Worm (Caenorhabditis elegans) whole organism, late embryonic: ENCODE measurements around the gene F07H5.7.

ENCODE experiments used
- dve-1 ChIP-seq: sonication (generic microtip); optimal IDR thresholded peaks from 2 replicates; lab custom pipeline; 2017; ENCODE audit warnings: antibody characterized with exemption, mild to moderate bottlenecking, missing genetic modification characterization, missing compliant biosample characterization
- nhr-11 ChIP-seq: fragments of 150-350 bp; optimal IDR thresholded peaks from 2 replicates; lab custom pipeline; 2014; ENCODE audit warnings: missing biosample characterization, missing genetic modification characterization
- pha-2 ChIP-seq: sonication (generic microtip); optimal IDR thresholded peaks from 2 replicates; lab custom pipeline; 2017; ENCODE audit warnings: mild to moderate bottlenecking, missing genetic modification characterization, missing compliant biosample characterization
- ttx-3 ChIP-seq: sonication (generic microtip); optimal IDR thresholded peaks from 2 replicates; lab custom pipeline; 2016; ENCODE audit warnings: missing genetic modification reagents, missing genetic modification characterization, missing compliant biosample characterization

DNA sequence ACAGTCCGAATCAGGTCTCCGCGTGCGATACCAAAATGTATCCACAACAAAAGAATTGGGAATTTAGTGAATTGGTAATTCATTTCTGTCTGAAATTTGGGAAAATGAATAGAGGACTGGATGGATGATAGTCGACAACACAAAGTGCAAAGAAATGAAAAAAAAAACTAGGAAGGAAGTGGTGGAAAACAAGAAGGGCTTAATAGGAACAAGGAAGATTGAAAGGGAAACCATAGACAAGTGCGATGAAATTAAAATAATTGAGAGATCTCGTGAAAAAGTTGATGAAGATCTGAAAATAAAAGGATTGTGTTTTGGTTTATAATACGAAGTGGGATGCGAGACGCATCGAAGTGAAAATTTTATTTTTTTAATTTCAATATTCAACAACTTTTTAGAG is at the start of gene F07H5.7:
- TF ChIP-seq ttx-3 (tag; lab: Kevin White, UChicago) (no peak), pha-2 (no peak), nhr-11 (no peak), dve-1 (no peak)
